Fruit fly (Drosophila melanogaster) whole organism, prepupa: Measurements from ENCODE around the gene Chchd2.

ENCODE experiments used
- CG10669 ChIP-seq: fragments of 200-800 bp; sonication (Bioruptor generic); optimal IDR thresholded peaks from 3 replicates; lab custom pipeline; 2018; ENCODE audit warnings: missing biosample characterization, mild to moderate bottlenecking, missing genetic modification characterization, moderate library complexity
- achi ChIP-seq: fragments of 200-800 bp; sonication (Bioruptor generic); optimal IDR thresholded peaks from 3 replicates; lab custom pipeline; 2016; ENCODE audit warnings: missing biosample characterization, missing genetic modification characterization

- no peak for TF ChIP-seq achi (GFP tag; lab: Kevin White, UChicago)
- TF ChIP-seq CG10669 (GFP tag; lab: Kevin White, UChicago) = no peak
Observed at dm6 chrX:17149652-17150266, 958 bp downstream of the Chchd2 start.
